Fruit fly (Drosophila melanogaster): Measurements from ENCODE around the gene sky.
A peak's percentile ranks its signal among the peaks of the same experiment; 100 is the strongest.

The sky gene

DNA sequence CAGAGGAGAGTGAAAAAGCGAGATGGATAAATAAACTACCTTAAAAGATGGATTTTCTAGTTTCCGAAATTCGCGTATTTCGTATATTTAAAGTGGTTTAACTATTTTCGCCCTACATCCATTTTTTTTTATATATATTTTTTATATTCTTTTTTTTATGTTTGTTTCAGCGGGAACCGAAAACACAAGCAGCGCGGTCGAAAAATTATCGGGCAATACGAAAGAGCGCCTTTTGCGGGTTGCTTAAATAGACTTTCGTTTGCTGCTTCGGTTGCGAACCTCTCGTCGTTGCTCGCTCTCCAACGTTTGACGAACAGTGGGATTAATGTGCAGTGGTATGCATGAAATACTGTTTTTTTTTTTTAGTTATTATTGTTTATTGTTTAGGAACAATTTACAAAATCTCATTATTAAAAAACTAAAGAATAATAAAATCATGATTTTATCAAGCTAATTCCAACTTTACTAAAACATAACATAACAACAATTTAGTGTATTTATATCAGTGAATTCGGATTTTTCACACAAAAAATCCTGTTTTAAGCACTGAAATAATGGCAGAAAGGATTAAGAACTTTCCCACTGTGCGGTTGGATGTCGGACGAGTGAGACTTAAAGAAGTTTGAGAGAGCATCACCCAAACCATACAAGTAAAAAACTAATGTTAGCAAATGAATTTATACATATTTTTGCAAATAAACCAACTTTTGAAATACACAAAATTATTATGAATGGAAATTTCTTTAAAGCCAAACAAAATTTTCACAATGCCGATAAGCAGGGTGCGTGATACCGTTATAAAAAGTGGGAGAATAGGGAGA is 1.3 kb downstream of the sky start:
- TF ChIP-seq jim (GFP tag; optimal IDR thresholded peaks at IDR 0.05) (peak; percentile 51), OdsH (GFP tag; optimal IDR thresholded peaks at IDR 0.05) (peak; percentile 56), foxo (GFP tag; optimal IDR thresholded peaks at IDR 0.05) (peak in 1 of 2 experiments; percentile 70), fru (GFP tag; optimal IDR thresholded peaks at IDR 0.05) (peak; percentile 47), brk (GFP tag; optimal IDR thresholded peaks at IDR 0.05) (peak; percentile 34), Dif (GFP tag; optimal IDR thresholded peaks at IDR 0.05; ENCODE audit: partially characterized antibody) (peak; percentile 29), Rel (GFP tag; optimal IDR thresholded peaks at IDR 0.05) (no peak), Rel (tag; optimal IDR thresholded peaks at IDR 0.05) (peak; percentile 2), woc (GFP tag; optimal IDR thresholded peaks at IDR 0.05) (peak; percentile 41), rgr (GFP tag; optimal IDR thresholded peaks at IDR 0.05) (peak; percentile 47), usp (GFP tag; optimal IDR thresholded peaks at IDR 0.05) (no peak), CrebA (GFP tag; optimal IDR thresholded peaks at IDR 0.05; ENCODE audit: borderline replicate concordance) (no peak), dsf (GFP tag; optimal IDR thresholded peaks at IDR 0.05; ENCODE audit: borderline replicate concordance) (no peak), CG9705 (GFP tag; optimal IDR thresholded peaks at IDR 0.05) (peak; percentile 61), sage (GFP tag; optimal IDR thresholded peaks at IDR 0.05) (no peak), h (GFP tag; optimal IDR thresholded peaks at IDR 0.05) (peak; percentile 52), Mio (GFP tag; optimal IDR thresholded peaks at IDR 0.05) (no peak), Hnf4 (GFP tag; optimal IDR thresholded peaks at IDR 0.05) (no peak), psq (GFP tag; optimal IDR thresholded peaks at IDR 0.05) (peak; percentile 34), HLH106 (tag; optimal IDR thresholded peaks at IDR 0.05) (peak; percentile 86), Hr78 (GFP tag; optimal IDR thresholded peaks at IDR 0.05) (no peak), dmrt93B (GFP tag; optimal IDR thresholded peaks at IDR 0.05) (peak; percentile 47), Myc (optimal IDR thresholded peaks at IDR 0.05) (no peak), GATAd (GFP tag; optimal IDR thresholded peaks at IDR 0.05) (no peak), Jra (GFP tag; optimal IDR thresholded peaks at IDR 0.05) (no peak), br (GFP tag; optimal IDR thresholded peaks at IDR 0.05) (peak; percentile 31), Vsx2 (GFP tag; optimal IDR thresholded peaks at IDR 0.05; ENCODE audit: partially characterized antibody) (no peak), tai (GFP tag; optimal IDR thresholded peaks at IDR 0.05) (no peak), N (GFP tag; optimal IDR thresholded peaks at IDR 0.05) (no peak), ey (GFP tag; optimal IDR thresholded peaks at IDR 0.05) (peak; percentile 27), Hr83 (GFP tag; optimal IDR thresholded peaks at IDR 0.05; ENCODE audit: poor library complexity, severe bottlenecking) (no peak), Sp1 (GFP tag; optimal IDR thresholded peaks at IDR 0.05) (peak; percentile 55)

DNA sequence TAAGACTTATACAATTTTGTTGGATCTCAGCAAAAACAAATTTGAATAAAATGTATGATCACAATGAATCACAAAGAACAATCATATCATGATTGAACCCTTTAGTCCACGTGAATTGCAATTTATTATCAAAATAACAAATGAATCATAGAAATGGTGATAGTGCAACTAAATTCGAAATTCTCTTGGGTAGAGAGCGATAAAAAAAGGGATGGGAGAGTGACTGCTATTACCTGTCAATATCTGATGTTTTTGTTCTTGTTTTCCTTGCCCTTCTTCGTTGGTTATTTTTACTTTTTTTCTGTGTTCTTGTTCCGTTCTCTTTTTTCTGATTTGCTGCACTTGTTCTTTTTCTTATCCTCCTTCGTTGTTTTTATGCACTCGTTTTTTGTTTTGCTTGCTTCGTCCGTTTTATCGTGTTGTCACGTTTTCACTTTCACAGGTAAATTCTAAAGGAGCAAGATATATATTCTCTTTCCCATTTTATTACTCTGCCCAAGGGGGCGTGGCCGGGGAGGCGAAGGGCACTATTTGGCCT is 2.0 kb downstream of the sky start:
- TF ChIP-seq CG32264 (GFP tag; optimal IDR thresholded peaks at IDR 0.05) (no peak), psq (GFP tag; optimal IDR thresholded peaks at IDR 0.05) (peak; percentile 85), Hr83 (GFP tag; optimal IDR thresholded peaks at IDR 0.05; ENCODE audit: poor library complexity, severe bottlenecking) (no peak), HLH106 (tag; optimal IDR thresholded peaks at IDR 0.05) (no peak)

DNA sequence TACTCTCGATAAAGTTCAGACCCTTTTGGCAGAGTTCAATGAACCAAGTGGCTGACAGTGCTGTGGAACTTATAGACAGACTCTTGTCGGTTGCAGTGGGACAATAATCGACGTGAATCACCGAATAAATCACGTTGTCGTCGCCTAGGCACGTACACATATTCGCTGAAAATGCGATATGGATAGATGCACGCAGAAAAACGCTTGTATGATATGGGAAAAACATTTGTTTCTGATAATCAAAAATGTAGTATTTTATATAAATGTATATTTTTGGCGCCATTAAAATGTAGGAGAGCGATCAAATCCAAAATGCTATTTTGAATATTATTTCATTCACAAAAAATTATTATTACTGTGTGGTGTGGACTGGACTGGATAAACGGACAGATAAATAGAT is 3.5 kb downstream of the sky start:
- TF ChIP-seq pan (optimal IDR thresholded peaks at IDR 0.05) (no peak), CrebA (GFP tag; optimal IDR thresholded peaks at IDR 0.05; ENCODE audit: borderline replicate concordance) (no peak), HLH106 (tag; optimal IDR thresholded peaks at IDR 0.05) (peak; percentile 10), h (GFP tag; optimal IDR thresholded peaks at IDR 0.05) (peak; percentile 65), Hnf4 (GFP tag; optimal IDR thresholded peaks at IDR 0.05) (peak; percentile 25), Hr78 (GFP tag; optimal IDR thresholded peaks at IDR 0.05) (no peak), usp (GFP tag; optimal IDR thresholded peaks at IDR 0.05) (no peak), Hr83 (GFP tag; optimal IDR thresholded peaks at IDR 0.05; ENCODE audit: poor library complexity, severe bottlenecking) (no peak), ey (GFP tag; optimal IDR thresholded peaks at IDR 0.05) (peak; percentile 7), OdsH (GFP tag; optimal IDR thresholded peaks at IDR 0.05) (peak; percentile 53), Abd-B (GFP tag; optimal IDR thresholded peaks at IDR 0.05) (no peak), psq (GFP tag; optimal IDR thresholded peaks at IDR 0.05) (peak; percentile 21), sv (GFP tag; optimal IDR thresholded peaks at IDR 0.05) (peak; percentile 8), dmrt93B (GFP tag; optimal IDR thresholded peaks at IDR 0.05) (peak; percentile 1), foxo (GFP tag; optimal IDR thresholded peaks at IDR 0.05) (peak in 1 of 2 experiments; percentile 51), Vsx2 (GFP tag; optimal IDR thresholded peaks at IDR 0.05; ENCODE audit: partially characterized antibody) (no peak), Dif (GFP tag; optimal IDR thresholded peaks at IDR 0.05; ENCODE audit: partially characterized antibody) (no peak), br (GFP tag; optimal IDR thresholded peaks at IDR 0.05) (peak; percentile 3), CG32264 (GFP tag; optimal IDR thresholded peaks at IDR 0.05) (no peak), Rel (GFP tag; optimal IDR thresholded peaks at IDR 0.05) (no peak), Rel (tag; optimal IDR thresholded peaks at IDR 0.05) (no peak), dl (GFP tag; optimal IDR thresholded peaks at IDR 0.05; ENCODE audit: insufficient read depth in 1 of 2, partially characterized antibody in 2 of 2) (no peak), rgr (GFP tag; optimal IDR thresholded peaks at IDR 0.05) (peak; percentile 71), woc (GFP tag; optimal IDR thresholded peaks at IDR 0.05) (no peak), fru (GFP tag; optimal IDR thresholded peaks at IDR 0.05) (peak; percentile 39), Myc (optimal IDR thresholded peaks at IDR 0.05) (no peak)
